Worm (Caenorhabditis elegans) whole organism, young adult: ENCODE results near the gene C04E6.7.

Experiments
- snpc-3.4 ChIP-seq: sonication (generic microtip); optimal IDR thresholded peaks from 2 replicates; lab custom pipeline; 2017; ENCODE audit warnings: missing genetic modification characterization, mild to moderate bottlenecking, missing compliant biosample characterization, antibody characterized with exemption, moderate library complexity, missing genotype, missing genetic modification reagents
- unc-62 ChIP-seq: fragments of 150-350 bp; optimal IDR thresholded peaks from 2 replicates; lab custom pipeline; 2014; ENCODE audit warnings: missing biosample characterization, missing genetic modification reagents, missing genetic modification characterization

DNA sequence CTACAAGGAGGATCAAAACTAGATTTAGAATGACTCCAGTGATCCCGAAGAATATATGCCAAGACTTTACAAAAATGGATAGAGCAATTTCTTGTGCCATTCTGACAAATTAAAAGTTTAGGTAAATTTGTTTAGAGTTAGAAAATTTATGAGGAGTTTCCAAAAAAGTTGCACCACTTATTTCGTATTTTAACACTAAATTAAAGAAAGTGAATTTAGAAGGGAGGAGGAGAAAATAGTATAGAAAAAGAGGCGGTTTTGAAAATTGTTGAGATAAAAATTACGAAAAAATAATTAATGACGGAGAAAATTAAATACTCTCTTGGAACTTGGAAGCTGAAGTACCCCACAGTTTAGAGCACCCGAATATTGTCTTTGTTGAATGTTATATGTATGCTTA is 13.1 kb downstream of the C04E6.7 start, which contains the start of gene srd-15:
- TF ChIP-seq snpc-3.4 (no peak), unc-62 (no peak)
